Worm (Caenorhabditis elegans): Measurements from ENCODE around the gene nlp-11.

Gene nlp-11

ce11 chrII:9695942-9696341 lies 4.2 kb upstream of the nlp-11 start:
- TF ChIP-seq tab-1 (GFP tag; IDR thresholded peaks at IDR 0.05) (no peak), flt-1 (GFP tag; IDR thresholded peaks at IDR 0.05) (no peak), ref-1 (GFP tag; conservative IDR thresholded peaks at IDR 0.05) (no peak), ztf-29 (GFP tag; IDR thresholded peaks at IDR 0.05) (no peak), T22C8.4 (GFP tag; IDR thresholded peaks at IDR 0.05) (no peak), klf-2 (GFP tag; conservative IDR thresholded peaks at IDR 0.05) (no peak), cog-1 (tag; optimal IDR thresholded peaks at IDR 0.05) (no peak), ztf-23 (GFP tag; IDR thresholded peaks at IDR 0.05) (no peak), med-1 (GFP tag; optimal IDR thresholded peaks at IDR 0.05; ENCODE audit: insufficient read depth) (no peak)

- no peak for TF ChIP-seq tab-1 (GFP tag; IDR thresholded peaks at IDR 0.05)
- TF ChIP-seq cog-1 (tag; optimal IDR thresholded peaks at IDR 0.05) = no peak
- no peak for TF ChIP-seq med-1 (GFP tag; optimal IDR thresholded peaks at IDR 0.05; ENCODE audit: insufficient read depth)
Measured at ce11 chrII:9690067-9690632, 1.6 kb downstream of the nlp-11 start.

- no peak for TF ChIP-seq cog-1 (tag; optimal IDR thresholded peaks at IDR 0.05)
- no peak for TF ChIP-seq klf-2 (GFP tag; conservative IDR thresholded peaks at IDR 0.05)
- TF ChIP-seq ztf-29 (GFP tag; IDR thresholded peaks at IDR 0.05) = no peak
Measured at ce11 chrII:9686663-9687193, 5.0 kb downstream of the nlp-11 start, which contains the start of gene ZK1320.9. ZK1320.9 (minus strand) TSS chrII:9686713.

ce11 chrII:9684175-9684574 lies 7.6 kb downstream of the nlp-11 start:
- TF ChIP-seq med-1 (GFP tag; optimal IDR thresholded peaks at IDR 0.05; ENCODE audit: insufficient read depth) = no peak
- TF ChIP-seq ztf-23 (GFP tag; IDR thresholded peaks at IDR 0.05) = no peak
- no peak for TF ChIP-seq cog-1 (tag; optimal IDR thresholded peaks at IDR 0.05)
- no peak for TF ChIP-seq ref-1 (GFP tag; conservative IDR thresholded peaks at IDR 0.05)
- no peak for TF ChIP-seq T22C8.4 (GFP tag; IDR thresholded peaks at IDR 0.05)
- no peak for TF ChIP-seq tab-1 (GFP tag; IDR thresholded peaks at IDR 0.05)
- TF ChIP-seq ztf-29 (GFP tag; IDR thresholded peaks at IDR 0.05) = no peak
- TF ChIP-seq flt-1 (GFP tag; IDR thresholded peaks at IDR 0.05) = no peak
- no peak for TF ChIP-seq klf-2 (GFP tag; conservative IDR thresholded peaks at IDR 0.05)

ce11 chrII:9682044-9682443 lies 9.7 kb downstream of the nlp-11 start:
- TF ChIP-seq ztf-29 (GFP tag; IDR thresholded peaks at IDR 0.05) (no peak), ref-1 (GFP tag; conservative IDR thresholded peaks at IDR 0.05) (no peak), flt-1 (GFP tag; IDR thresholded peaks at IDR 0.05) (no peak), T22C8.4 (GFP tag; IDR thresholded peaks at IDR 0.05) (no peak), tab-1 (GFP tag; IDR thresholded peaks at IDR 0.05) (no peak), klf-2 (GFP tag; conservative IDR thresholded peaks at IDR 0.05) (no peak), cog-1 (tag; optimal IDR thresholded peaks at IDR 0.05) (no peak), ztf-23 (GFP tag; IDR thresholded peaks at IDR 0.05) (no peak), med-1 (GFP tag; optimal IDR thresholded peaks at IDR 0.05; ENCODE audit: insufficient read depth) (no peak)

ce11 chrII:9680493-9680892 lies 11.2 kb downstream of the nlp-11 start, which contains the start of gene ZK1320.13:
ZK1320.13 (plus strand) TSS chrII:9680793.
- no peak for TF ChIP-seq ztf-23 (GFP tag; IDR thresholded peaks at IDR 0.05)
- no peak for TF ChIP-seq klf-2 (GFP tag; conservative IDR thresholded peaks at IDR 0.05)
- no peak for TF ChIP-seq ztf-29 (GFP tag; IDR thresholded peaks at IDR 0.05)
- TF ChIP-seq ref-1 (GFP tag; conservative IDR thresholded peaks at IDR 0.05) = no peak
- TF ChIP-seq med-1 (GFP tag; optimal IDR thresholded peaks at IDR 0.05; ENCODE audit: insufficient read depth) = no peak
- TF ChIP-seq cog-1 (tag; optimal IDR thresholded peaks at IDR 0.05) = no peak
- TF ChIP-seq tab-1 (GFP tag; IDR thresholded peaks at IDR 0.05) = no peak
- no peak for TF ChIP-seq T22C8.4 (GFP tag; IDR thresholded peaks at IDR 0.05)
- TF ChIP-seq flt-1 (GFP tag; IDR thresholded peaks at IDR 0.05) = no peak

ce11 chrII:9679842-9680241 lies 11.9 kb downstream of the nlp-11 start:
- TF ChIP-seq ztf-29 (GFP tag; IDR thresholded peaks at IDR 0.05) = no peak
- no peak for TF ChIP-seq tab-1 (GFP tag; IDR thresholded peaks at IDR 0.05)
- TF ChIP-seq flt-1 (GFP tag; IDR thresholded peaks at IDR 0.05) = no peak
- TF ChIP-seq ztf-23 (GFP tag; IDR thresholded peaks at IDR 0.05) = no peak
- no peak for TF ChIP-seq klf-2 (GFP tag; conservative IDR thresholded peaks at IDR 0.05)
- TF ChIP-seq cog-1 (tag; optimal IDR thresholded peaks at IDR 0.05) = no peak
- TF ChIP-seq ref-1 (GFP tag; conservative IDR thresholded peaks at IDR 0.05) = no peak
- TF ChIP-seq T22C8.4 (GFP tag; IDR thresholded peaks at IDR 0.05) = no peak
- TF ChIP-seq med-1 (GFP tag; optimal IDR thresholded peaks at IDR 0.05; ENCODE audit: insufficient read depth) = no peak

ce11 chrII:9677470-9677869 lies 14.3 kb downstream of the nlp-11 start:
- no peak for TF ChIP-seq flt-1 (GFP tag; IDR thresholded peaks at IDR 0.05)
- TF ChIP-seq med-1 (GFP tag; optimal IDR thresholded peaks at IDR 0.05; ENCODE audit: insufficient read depth) = no peak
- no peak for TF ChIP-seq tab-1 (GFP tag; IDR thresholded peaks at IDR 0.05)
- no peak for TF ChIP-seq T22C8.4 (GFP tag; IDR thresholded peaks at IDR 0.05)
- no peak for TF ChIP-seq ztf-29 (GFP tag; IDR thresholded peaks at IDR 0.05)
- TF ChIP-seq cog-1 (tag; optimal IDR thresholded peaks at IDR 0.05) = no peak
- no peak for TF ChIP-seq ref-1 (GFP tag; conservative IDR thresholded peaks at IDR 0.05)
- no peak for TF ChIP-seq ztf-23 (GFP tag; IDR thresholded peaks at IDR 0.05)
- TF ChIP-seq klf-2 (GFP tag; conservative IDR thresholded peaks at IDR 0.05) = no peak

ce11 chrII:9674678-9675077 lies 17.1 kb downstream of the nlp-11 start, which contains the start of gene arc-1:
arc-1 (plus strand) TSS chrII:9674978.
- TF ChIP-seq klf-2 (GFP tag; conservative IDR thresholded peaks at IDR 0.05) = no peak
- no peak for TF ChIP-seq med-1 (GFP tag; optimal IDR thresholded peaks at IDR 0.05; ENCODE audit: insufficient read depth)

ce11 chrII:9671308-9671707 lies 20.4 kb downstream of the nlp-11 start, which contains the start of gene ZK1320.7:
ZK1320.7 (plus strand) TSS chrII:9671608.
- TF ChIP-seq tab-1 (GFP tag; IDR thresholded peaks at IDR 0.05) (no peak), cog-1 (tag; optimal IDR thresholded peaks at IDR 0.05) (no peak), flt-1 (GFP tag; IDR thresholded peaks at IDR 0.05) (no peak), klf-2 (GFP tag; conservative IDR thresholded peaks at IDR 0.05) (no peak), T22C8.4 (GFP tag; IDR thresholded peaks at IDR 0.05) (no peak), med-1 (GFP tag; optimal IDR thresholded peaks at IDR 0.05; ENCODE audit: insufficient read depth) (no peak), ref-1 (GFP tag; conservative IDR thresholded peaks at IDR 0.05) (no peak), ztf-29 (GFP tag; IDR thresholded peaks at IDR 0.05) (no peak), ztf-23 (GFP tag; IDR thresholded peaks at IDR 0.05) (no peak)
